Worm (Caenorhabditis elegans) whole organism, late embryonic: ENCODE measurements around the gene tes-1.

Experiments used
- pha-4 ChIP-seq: fragments of 150-350 bp; optimal IDR thresholded peaks from 2 replicates; lab custom pipeline; 2018; ENCODE audit warnings: missing biosample characterization, missing genetic modification reagents, missing genetic modification characterization
- rnt-1 ChIP-seq: sonication (generic microtip); optimal IDR thresholded peaks from 2 replicates; lab custom pipeline; 2016; ENCODE audit warnings: missing genetic modification characterization, missing compliant biosample characterization
- sox-4 ChIP-seq: sonication (generic microtip); optimal IDR thresholded peaks from 2 replicates; lab custom pipeline; 2017; ENCODE audit warnings: mild to moderate bottlenecking, missing genetic modification characterization, inconsistent platforms, missing compliant biosample characterization

ce11 chrIV:7497205-7497604, 46.0 kb upstream of the tes-1 start:
- TF ChIP-seq rnt-1 (tag; lab: Kevin White, UChicago) (no peak), pha-4 (tag; lab: Kevin White, UChicago) (no peak), sox-4 (tag; lab: Kevin White, UChicago) (no peak)
